Fruit fly (Drosophila melanogaster) whole organism, embryonic: ENCODE results near the gene CG5902.

Experiments
- Bdp1 ChIP-seq: fragments of 200-800 bp; sonication (Bioruptor generic); optimal IDR thresholded peaks from 3 replicates; lab custom pipeline; 2016; ENCODE audit warnings: missing biosample characterization, missing genetic modification characterization
- C15 ChIP-seq: fragments of 200-800 bp; sonication (Bioruptor generic); IDR thresholded peaks from 3 replicates; pipeline ENCODE4 v1.3.6; 2022; ENCODE audit warnings: missing biosample characterization, missing genetic modification characterization
- CG10209 ChIP-seq: fragments of 200-800 bp; sonication (Bioruptor generic); optimal IDR thresholded peaks from 3 replicates; lab custom pipeline; 2017; ENCODE audit warnings: missing biosample characterization, mild to moderate bottlenecking, missing genetic modification characterization, missing genetic modification reagents
- CG11398 ChIP-seq: fragments of 200-800 bp; sonication (Bioruptor generic); optimal IDR thresholded peaks from 2 replicates; lab custom pipeline; 2016; ENCODE audit warnings: missing biosample characterization, missing genetic modification characterization
- CG12299 ChIP-seq: fragments of 200-800 bp; sonication (Bioruptor generic); optimal IDR thresholded peaks from 2 replicates; lab custom pipeline; 2018; ENCODE audit warnings: missing biosample characterization, mild to moderate bottlenecking, missing genetic modification characterization
- CG13287 ChIP-seq: fragments of 200-800 bp; sonication (Bioruptor generic); IDR thresholded peaks from 2 replicates; pipeline ENCODE4 v1.3.6; 2022; ENCODE audit warnings: missing biosample characterization, missing genetic modification characterization; ENCODE audit not compliant: partially characterized antibody
- CG14050 ChIP-seq: fragments of 200-800 bp; sonication (Bioruptor generic); IDR thresholded peaks from 3 replicates; pipeline ENCODE4 v1.3.6; 2022; ENCODE audit warnings: missing biosample characterization, missing genetic modification characterization
- CG15601 ChIP-seq: fragments of 200-800 bp; sonication (Bioruptor generic); optimal IDR thresholded peaks from 3 replicates; lab custom pipeline; 2019; ENCODE audit warnings: missing biosample characterization, mild to moderate bottlenecking, missing genetic modification characterization, moderate library complexity
- CG1647 ChIP-seq: fragments of 200-800 bp; sonication (Bioruptor generic); optimal IDR thresholded peaks from 3 replicates; lab custom pipeline; 2016; ENCODE audit warnings: missing biosample characterization, missing genetic modification characterization
- CG16815 ChIP-seq: fragments of 200-800 bp; sonication (Bioruptor generic); optimal IDR thresholded peaks from 3 replicates; lab custom pipeline; 2017; ENCODE audit warnings: missing biosample characterization, mild to moderate bottlenecking, missing genetic modification characterization
- CG17359 ChIP-seq: fragments of 200-800 bp; sonication (Bioruptor generic); optimal IDR thresholded peaks from 3 replicates; lab custom pipeline; 2018; ENCODE audit warnings: missing biosample characterization, mild to moderate bottlenecking, missing genetic modification characterization, moderate library complexity
- CG17912 ChIP-seq: fragments of 200-800 bp; sonication (Bioruptor generic); optimal IDR thresholded peaks from 2 replicates; lab custom pipeline; 2018; ENCODE audit warnings: missing biosample characterization, mild to moderate bottlenecking, missing genetic modification characterization
- CG2129 ChIP-seq: fragments of 200-800 bp; sonication (Bioruptor generic); IDR thresholded peaks from 2 replicates; pipeline ENCODE4 v1.3.6; 2022; ENCODE audit warnings: missing biosample characterization, missing genetic modification characterization; ENCODE audit not compliant: partially characterized antibody
- CG2712 ChIP-seq: fragments of 200-800 bp; optimal IDR thresholded peaks from 3 replicates; lab custom pipeline; 2019; ENCODE audit warnings: missing biosample characterization, mild to moderate bottlenecking, missing genetic modification characterization, moderate library complexity
- CG3163 ChIP-seq: fragments of 200-800 bp; sonication (Bioruptor generic); optimal IDR thresholded peaks from 3 replicates; lab custom pipeline; 2016; ENCODE audit warnings: missing biosample characterization, missing genetic modification characterization
- CG5953 ChIP-seq: fragments of 200-800 bp; sonication (Bioruptor generic); IDR thresholded peaks from 2 replicates; pipeline ENCODE4 v1.3.6; 2022; ENCODE audit warnings: missing biosample characterization, missing genetic modification characterization
- CG6683 ChIP-seq: fragments of 200-800 bp; sonication (Bioruptor generic); optimal IDR thresholded peaks from 2 replicates; lab custom pipeline; 2017; ENCODE audit warnings: missing biosample characterization, mild to moderate bottlenecking, missing genetic modification characterization, missing genetic modification reagents
- CG6689 ChIP-seq: fragments of 200-800 bp; sonication (Bioruptor generic); IDR thresholded peaks from 2 replicates; pipeline ENCODE4 v1.3.6; 2022; ENCODE audit warnings: missing biosample characterization, missing genetic modification characterization
- CG8089 ChIP-seq: fragments of 200-800 bp; sonication (Bioruptor generic); optimal IDR thresholded peaks from 3 replicates; lab custom pipeline; 2016; ENCODE audit warnings: missing biosample characterization, missing genetic modification characterization
- CG9437 ChIP-seq: fragments of 200-800 bp; sonication (Bioruptor generic); optimal IDR thresholded peaks from 2 replicates; lab custom pipeline; 2018; ENCODE audit warnings: missing biosample characterization, mild to moderate bottlenecking, missing genetic modification characterization
- Dref ChIP-seq: fragments of 200-800 bp; sonication (Bioruptor generic); IDR thresholded peaks from 2 replicates; pipeline ENCODE4 v1.3.6; 2022; ENCODE audit warnings: missing biosample characterization, missing genetic modification characterization
- E2f1 ChIP-seq: fragments of 200-800 bp; sonication (Bioruptor generic); IDR thresholded peaks from 2 replicates; pipeline ENCODE4 v1.3.6; 2022; ENCODE audit warnings: missing biosample characterization, missing genetic modification characterization
- H15 ChIP-seq: fragments of 200-800 bp; sonication (Bioruptor generic); IDR thresholded peaks from 3 replicates; pipeline ENCODE4 v1.3.6; 2022; ENCODE audit warnings: missing biosample characterization, missing genetic modification characterization
- HLH54F ChIP-seq: fragments of 200-800 bp; sonication (Bioruptor generic); optimal IDR thresholded peaks from 3 replicates; lab custom pipeline; 2016; ENCODE audit warnings: missing biosample characterization, missing genetic modification characterization
- HLHmδ ChIP-seq: fragments of 200-800 bp; sonication (Bioruptor generic); optimal IDR thresholded peaks from 2 replicates; lab custom pipeline; 2018; ENCODE audit warnings: missing biosample characterization, mild to moderate bottlenecking, missing genetic modification characterization, moderate library complexity
- Jarid2 ChIP-seq: fragments of 200-800 bp; sonication (Bioruptor generic); optimal IDR thresholded peaks from 3 replicates; lab custom pipeline; 2017; ENCODE audit warnings: mild to moderate bottlenecking, missing biosample characterization, missing genetic modification reagents, missing genetic modification characterization
- Max ChIP-seq: fragments of 200-800 bp; sonication (Bioruptor generic); optimal IDR thresholded peaks from 2 replicates; lab custom pipeline; 2016; ENCODE audit warnings: missing biosample characterization, mild to moderate bottlenecking, missing genetic modification characterization
- Mrtf ChIP-seq: fragments of 200-800 bp; sonication (Bioruptor generic); IDR thresholded peaks from 3 replicates; pipeline ENCODE4 v1.3.6; 2022; ENCODE audit warnings: missing biosample characterization, missing genetic modification characterization
- Ravus ChIP-seq: fragments of 200-800 bp; sonication (Bioruptor generic); IDR thresholded peaks from 2 replicates; pipeline ENCODE4 v1.3.6; 2022; ENCODE audit warnings: missing biosample characterization, missing genetic modification characterization
- aop ChIP-seq: fragments of 200-800 bp; sonication (Bioruptor generic); IDR thresholded peaks from 2 replicates; pipeline ENCODE4 v1.3.6; 2022; ENCODE audit warnings: missing biosample characterization, missing genetic modification characterization
- ase ChIP-seq: fragments of 200-800 bp; sonication (Bioruptor generic); IDR thresholded peaks from 3 replicates; pipeline ENCODE4 v1.3.6; 2022; ENCODE audit warnings: missing biosample characterization, missing genetic modification characterization
- cg ChIP-seq: fragments of 200-800 bp; sonication (Bioruptor generic); optimal IDR thresholded peaks from 3 replicates; lab custom pipeline; 2019; ENCODE audit warnings: missing biosample characterization, mild to moderate bottlenecking, missing genetic modification characterization, moderate library complexity
- crc ChIP-seq: fragments of 200-800 bp; sonication (Bioruptor generic); optimal IDR thresholded peaks from 2 replicates; lab custom pipeline; 2016; ENCODE audit warnings: missing biosample characterization, missing genetic modification characterization
- cwo ChIP-seq: fragments of 200-800 bp; sonication (Bioruptor generic); optimal IDR thresholded peaks from 3 replicates; lab custom pipeline; 2017; ENCODE audit warnings: missing biosample characterization, missing genetic modification characterization, mild to moderate bottlenecking, moderate library complexity, missing genetic modification reagents
- dmrt99B ChIP-seq: fragments of 200-800 bp; sonication (Bioruptor generic); optimal IDR thresholded peaks from 2 replicates; lab custom pipeline; 2018; ENCODE audit warnings: missing biosample characterization, mild to moderate bottlenecking, missing genetic modification characterization, moderate library complexity
- eve ChIP-seq, 2 experiments: fragments of >200 bp; optimal IDR thresholded peaks; 2 replicates each; lab custom pipeline; 2017; ENCODE audit warnings: missing biosample characterization in 2 of 2, missing genetic modification characterization in 2 of 2
- exex ChIP-seq: fragments of 200-800 bp; sonication (Bioruptor generic); optimal IDR thresholded peaks from 4 replicates; lab custom pipeline; 2018; ENCODE audit warnings: missing biosample characterization, mild to moderate bottlenecking, missing genetic modification characterization, moderate library complexity
- gce ChIP-seq: fragments of 200-800 bp; sonication (Bioruptor generic); IDR thresholded peaks from 3 replicates; pipeline ENCODE4 v1.3.6; 2022; ENCODE audit warnings: missing biosample characterization, missing genetic modification characterization
- gcm2 ChIP-seq: fragments of 200-800 bp; sonication (Bioruptor generic); optimal IDR thresholded peaks from 2 replicates; lab custom pipeline; 2016; ENCODE audit warnings: missing biosample characterization, missing genetic modification characterization
- insv ChIP-seq, 2 experiments: fragments of 200-800 bp; sonication (Bioruptor generic); optimal IDR thresholded peaks; 3 replicates each; lab custom pipeline; 2016 to 2018; ENCODE audit warnings: missing biosample characterization in 2 of 2, missing genetic modification characterization in 2 of 2
- klu ChIP-seq: fragments of 200-800 bp; sonication (Bioruptor generic); IDR thresholded peaks from 2 replicates; pipeline ENCODE4 v1.3.6; 2022; ENCODE audit warnings: missing biosample characterization, missing genetic modification characterization
- nerfin-1 ChIP-seq: fragments of 200-800 bp; sonication (Bioruptor generic); optimal IDR thresholded peaks from 3 replicates; lab custom pipeline; 2019; ENCODE audit warnings: missing biosample characterization, mild to moderate bottlenecking, missing genetic modification characterization, moderate library complexity
- pho ChIP-seq: fragments of 200-800 bp; sonication (Bioruptor generic); optimal IDR thresholded peaks from 2 replicates; lab custom pipeline; 2016; ENCODE audit warnings: missing biosample characterization, missing genetic modification characterization
- sens-2 ChIP-seq: fragments of 200-800 bp; sonication (Bioruptor generic); IDR thresholded peaks from 2 replicates; pipeline ENCODE4 v1.3.6; 2022; ENCODE audit warnings: missing biosample characterization, missing genetic modification characterization
- shn ChIP-seq: fragments of 200-800 bp; sonication (Bioruptor generic); optimal IDR thresholded peaks from 3 replicates; lab custom pipeline; 2016; ENCODE audit warnings: missing biosample characterization, missing genetic modification characterization
- sr ChIP-seq: fragments of 200-800 bp; sonication (Bioruptor generic); IDR thresholded peaks from 3 replicates; pipeline ENCODE4 v1.3.6; 2022; ENCODE audit warnings: missing biosample characterization, missing genetic modification characterization
- tin ChIP-seq: fragments of 200-800 bp; sonication (Bioruptor generic); optimal IDR thresholded peaks from 3 replicates; lab custom pipeline; 2016; ENCODE audit warnings: missing biosample characterization, missing genetic modification characterization
- ttk ChIP-seq: fragments of 200-800 bp; sonication (Bioruptor generic); IDR thresholded peaks from 2 replicates; pipeline ENCODE4 v2.1.2; 2022; ENCODE audit warnings: missing biosample characterization, missing genetic modification characterization
- wor ChIP-seq: fragments of 200-800 bp; sonication (Bioruptor generic); IDR thresholded peaks from 2 replicates; pipeline ENCODE4 v1.3.6; 2022; ENCODE audit warnings: missing biosample characterization, missing genetic modification characterization
- yki ChIP-seq: fragments of >200 bp; optimal IDR thresholded peaks from 3 replicates; lab custom pipeline; 2018

CG5902 gene

DNA sequence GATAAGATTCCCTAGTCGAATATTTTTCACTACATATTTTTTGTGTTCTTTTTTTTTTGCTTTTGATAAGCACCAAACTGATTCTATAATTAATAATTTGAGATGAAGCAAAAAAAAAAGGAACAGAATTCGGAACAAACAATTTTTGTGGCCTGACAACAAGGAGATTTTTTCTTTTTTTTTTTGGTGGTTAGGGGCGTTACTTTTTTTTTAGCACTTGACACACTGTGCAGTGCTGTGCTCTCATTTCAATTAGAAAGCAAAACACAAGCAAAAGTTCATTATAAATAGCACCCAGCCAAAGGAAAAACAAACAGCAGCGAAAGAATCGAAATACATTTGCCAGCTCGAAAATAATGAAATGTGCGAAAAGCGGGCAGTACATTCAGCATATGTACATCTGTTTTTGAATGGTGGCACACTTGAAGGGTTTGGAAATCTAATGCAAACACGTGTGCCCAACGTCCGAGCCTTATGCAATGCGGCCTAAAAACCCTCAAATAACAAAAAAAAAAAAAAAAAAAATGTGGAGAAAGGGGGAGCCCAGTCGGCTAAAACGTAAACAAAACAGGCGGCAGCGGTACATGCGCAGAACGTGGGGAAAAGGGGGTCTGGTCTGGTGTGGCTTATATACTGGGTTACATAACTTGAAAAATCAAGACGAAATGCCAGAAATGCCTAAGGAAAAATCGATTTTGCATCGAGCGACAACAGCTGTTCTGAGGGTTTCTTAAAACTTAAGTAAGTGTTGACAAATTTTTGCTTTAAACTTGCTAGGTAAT, 44.6 kb upstream of the CG5902 start (continued):
- TF ChIP-seq Jarid2 (GFP tag; lab: Kevin White, UChicago): no peak
- peak in 1 of 2 experiments; percentile 39 for TF ChIP-seq eve (GFP tag; optimal IDR thresholded peaks at IDR 0.05; lab: Kevin White, UChicago)
- TF ChIP-seq Mrtf (GFP tag; lab: Robert Waterston, UW): no peak
- no peak for TF ChIP-seq cwo (GFP tag; lab: Kevin White, UChicago)
- peak; percentile 7 for TF ChIP-seq exex (tag; lab: Kevin White, UChicago)
- no peak for TF ChIP-seq gcm2 (GFP tag; lab: Kevin White, UChicago)
- TF ChIP-seq insv (GFP tag; optimal IDR thresholded peaks at IDR 0.05; lab: Kevin White, UChicago): no peak
- TF ChIP-seq E2f1 (GFP tag; lab: Robert Waterston, UW): peak; percentile 24; the same call in 1 of the 2 replicates
- no peak for TF ChIP-seq CG17912
- TF ChIP-seq C15 (GFP tag; lab: Robert Waterston, UW): no peak
- peak; percentile 66 for TF ChIP-seq CG6689 (GFP tag; lab: Robert Waterston, UW)
- no peak for TF ChIP-seq CG6683 (GFP tag; lab: Kevin White, UChicago)
- no peak for TF ChIP-seq HLH54F (GFP tag; lab: Kevin White, UChicago)
- TF ChIP-seq H15 (GFP tag; lab: Robert Waterston, UW): no peak
- TF ChIP-seq crc: peak; percentile 10
- TF ChIP-seq pho (GFP tag; lab: Kevin White, UChicago): peak; percentile 24
- TF ChIP-seq Ravus (GFP tag; lab: Robert Waterston, UW): no peak
- TF ChIP-seq Max (GFP tag; lab: Kevin White, UChicago): no peak
- TF ChIP-seq Dref (GFP tag; lab: Robert Waterston, UW): no peak
- no peak for TF ChIP-seq nerfin-1 (tag; lab: Kevin White, UChicago)
- TF ChIP-seq CG9437 (GFP tag; lab: Kevin White, UChicago): peak; percentile 17
- TF ChIP-seq dmrt99B (tag; lab: Kevin White, UChicago): peak; percentile 61
- TF ChIP-seq CG13287 (GFP tag; lab: Robert Waterston, UW): 0 out of 2 replicates have a peak, but pooled peaks have one; percentile 7
- no peak for TF ChIP-seq ase (GFP tag; lab: Robert Waterston, UW)
- peak; percentile 18 for TF ChIP-seq CG2712 (tag; lab: Kevin White, UChicago)
- no peak; the same call in 1 of the 2 replicates for TF ChIP-seq aop (GFP tag; lab: Robert Waterston, UW)
- peak; percentile 40; the same call in 1 of the 2 replicates for TF ChIP-seq ttk (GFP tag; lab: Robert Waterston, UW)
- 0 out of 3 replicates have a peak, but pooled peaks have one; percentile 18 for TF ChIP-seq gce
- TF ChIP-seq CG14050: no peak
- TF ChIP-seq CG17359 (tag; lab: Kevin White, UChicago): peak; percentile 43
- TF ChIP-seq sens-2 (GFP tag; lab: Robert Waterston, UW): no peak
- no peak for TF ChIP-seq CG16815
- no peak for TF ChIP-seq Bdp1 (GFP tag; lab: Kevin White, UChicago)
- no peak for TF ChIP-seq CG8089 (GFP tag; lab: Kevin White, UChicago)
- no peak for TF ChIP-seq yki (lab: Kevin White, UChicago)
- TF ChIP-seq CG11398 (GFP tag; lab: Kevin White, UChicago): no peak
- peak; percentile 36; the same call in 1 of the 2 replicates for TF ChIP-seq CG5953 (GFP tag; lab: Robert Waterston, UW)
- peak; percentile 11 for TF ChIP-seq tin (GFP tag; lab: Kevin White, UChicago)
- no peak for TF ChIP-seq CG2129
- TF ChIP-seq wor (GFP tag; lab: Robert Waterston, UW): peak; percentile 42; the same call in 1 of the 2 replicates
- TF ChIP-seq cg (GFP tag; lab: Kevin White, UChicago): no peak
- TF ChIP-seq CG10209 (GFP tag; lab: Kevin White, UChicago): peak; percentile 32
- TF ChIP-seq klu: no peak
- TF ChIP-seq HLHmδ: no peak
- TF ChIP-seq sr (GFP tag; lab: Robert Waterston, UW): no peak
- no peak for TF ChIP-seq CG15601 (tag; lab: Kevin White, UChicago)
- no peak for TF ChIP-seq CG12299 (tag; lab: Kevin White, UChicago)
- TF ChIP-seq CG1647: no peak
- TF ChIP-seq shn (GFP tag; lab: Kevin White, UChicago): no peak
- no peak for TF ChIP-seq CG3163 (GFP tag; lab: Kevin White, UChicago)
